Worm (Caenorhabditis elegans) whole organism, dauer: Measurements from ENCODE around the gene ssp-32.

ENCODE experiments used
- unc-62 ChIP-seq: sonication (generic microtip); optimal IDR thresholded peaks from 2 replicates; lab custom pipeline; 2017; ENCODE audit warnings: missing biosample characterization, missing genetic modification reagents, missing genetic modification characterization

The ssp-32 gene

DNA sequence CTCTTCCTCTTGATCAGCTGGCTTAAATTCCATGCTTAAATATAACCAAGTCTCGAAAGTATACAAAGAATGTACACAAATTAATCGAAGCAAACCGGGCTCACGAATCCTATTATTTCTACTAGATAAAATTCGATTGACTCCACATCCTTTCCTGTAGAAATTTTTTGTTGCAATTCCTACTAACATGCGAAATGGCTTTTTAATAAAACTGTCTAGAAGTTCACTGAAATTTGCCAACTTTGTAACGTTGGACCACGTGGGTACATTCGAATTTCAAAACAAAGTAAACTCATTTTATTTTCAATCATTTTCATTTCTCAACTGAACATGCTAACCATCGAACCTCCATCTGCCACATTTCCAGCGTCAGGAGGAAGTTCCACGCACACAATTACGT is at the start of gene ssp-32:
Gene ssp-32 (plus strand): TSS at position 301 of the 400 bp plus-strand sequence.
- no peak for TF ChIP-seq unc-62

DNA sequence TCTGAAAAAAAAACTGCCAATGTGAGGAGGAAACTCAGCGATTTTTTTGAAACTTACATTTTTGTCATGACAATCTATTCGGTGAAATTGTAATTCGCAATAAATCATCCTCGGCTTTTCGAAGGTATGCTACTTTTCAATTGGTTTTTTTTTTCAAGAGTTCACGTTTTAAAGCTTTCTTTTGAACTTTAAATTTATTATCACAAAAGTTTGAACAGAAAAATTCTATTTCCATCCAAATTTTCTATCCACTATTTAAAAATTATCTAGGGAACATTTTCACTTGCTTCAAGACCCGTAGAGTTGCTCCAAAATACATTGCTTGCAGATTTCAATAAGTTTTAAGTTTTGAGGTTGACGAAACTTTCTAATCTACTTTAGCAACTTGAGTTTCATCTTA is 48.6 kb upstream of the ssp-32 start, which contains the start of gene K07F5.6:
Gene K07F5.6 (minus strand): TSS at position 101 of the 400 bp plus-strand sequence.
- no peak for TF ChIP-seq unc-62

DNA sequence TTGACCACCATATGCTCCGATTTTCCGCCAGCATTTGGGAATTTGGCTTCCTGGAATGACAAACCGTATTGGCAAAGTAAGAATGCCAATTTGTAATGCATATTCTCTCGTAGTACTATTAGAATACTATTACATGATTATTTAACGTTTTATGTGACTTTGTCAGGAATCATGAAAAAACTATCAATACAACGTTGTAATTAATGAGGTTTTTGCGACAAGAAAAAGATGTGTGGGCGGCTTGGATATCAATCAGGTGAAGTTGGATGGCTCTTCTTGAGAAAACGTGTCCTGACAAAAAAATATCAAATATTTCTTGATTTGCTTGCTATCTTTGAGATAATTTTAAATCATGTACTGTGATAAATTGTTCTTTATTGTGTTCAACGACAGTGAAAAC is 47.1 kb upstream of the ssp-32 start, which contains the start of gene K07F5.7:
Gene K07F5.7 (minus strand): TSS at position 101 of the 400 bp plus-strand sequence.
- no peak for TF ChIP-seq unc-62

DNA sequence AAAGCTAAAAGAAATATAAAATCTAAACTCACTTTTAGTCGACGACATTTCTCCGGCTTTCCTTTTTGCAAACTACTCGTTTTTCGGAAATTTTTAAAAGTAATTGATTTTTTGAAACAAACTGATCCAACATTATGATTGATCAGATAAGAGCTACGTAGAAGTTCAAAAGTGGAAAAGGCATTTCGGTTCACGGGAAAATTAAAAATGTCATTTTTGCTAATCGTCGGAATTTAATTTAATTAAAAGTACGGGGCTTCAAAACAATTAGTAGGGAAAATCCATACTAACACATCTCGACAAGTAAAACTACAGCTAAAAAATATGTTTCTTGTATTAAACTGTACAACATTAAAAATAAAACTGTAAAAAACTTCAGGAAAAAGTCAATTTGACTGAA is 45.6 kb upstream of the ssp-32 start, which contains the start of gene K07F5.8:
Gene K07F5.8 (minus strand): TSS at position 101 of the 400 bp plus-strand sequence.
- no peak for TF ChIP-seq unc-62

DNA sequence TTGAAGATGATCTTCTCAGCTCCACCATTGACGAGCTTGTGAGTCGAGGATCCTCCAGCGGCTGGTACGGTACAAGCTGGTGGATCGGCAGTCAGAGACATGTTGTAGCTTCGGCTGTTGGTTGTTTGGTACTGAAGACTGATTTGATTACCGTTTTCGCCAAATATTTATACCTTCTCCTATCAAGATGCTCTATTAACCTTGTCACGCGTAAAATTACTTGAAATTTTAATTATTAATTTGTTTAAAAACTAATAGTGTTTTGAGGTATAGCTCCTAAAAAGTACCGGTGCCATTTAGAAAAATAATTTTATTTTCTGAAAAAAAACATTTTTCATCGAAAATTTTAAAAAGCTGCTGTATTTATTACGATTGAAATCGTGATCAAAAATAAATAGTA is 44.3 kb upstream of the ssp-32 start, which contains the start of gene ssp-10:
Gene ssp-10 (minus strand): TSS at position 101 of the 400 bp plus-strand sequence.
- no peak for TF ChIP-seq unc-62

DNA sequence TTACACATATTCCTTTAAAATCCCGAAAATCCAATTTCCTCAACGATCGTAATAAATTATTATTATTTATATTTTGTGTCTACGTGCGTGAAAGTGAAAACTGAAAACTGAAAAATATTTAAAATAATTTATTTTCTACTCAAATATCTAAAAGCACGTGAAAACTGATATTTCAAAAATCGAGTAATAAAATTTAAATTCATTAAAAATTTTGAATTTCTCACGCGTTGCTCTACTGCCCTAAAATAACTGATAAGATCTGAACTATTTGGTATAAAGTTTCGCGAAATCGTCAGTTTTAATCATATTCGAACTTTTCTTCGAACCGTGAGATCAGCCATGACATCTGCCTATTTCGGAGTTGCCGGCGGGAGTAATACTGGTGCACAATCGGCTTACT is 42.9 kb upstream of the ssp-32 start, which contains the start of gene ssq-1:
Gene ssq-1 (plus strand): TSS at position 301 of the 400 bp plus-strand sequence.
- no peak for TF ChIP-seq unc-62

DNA sequence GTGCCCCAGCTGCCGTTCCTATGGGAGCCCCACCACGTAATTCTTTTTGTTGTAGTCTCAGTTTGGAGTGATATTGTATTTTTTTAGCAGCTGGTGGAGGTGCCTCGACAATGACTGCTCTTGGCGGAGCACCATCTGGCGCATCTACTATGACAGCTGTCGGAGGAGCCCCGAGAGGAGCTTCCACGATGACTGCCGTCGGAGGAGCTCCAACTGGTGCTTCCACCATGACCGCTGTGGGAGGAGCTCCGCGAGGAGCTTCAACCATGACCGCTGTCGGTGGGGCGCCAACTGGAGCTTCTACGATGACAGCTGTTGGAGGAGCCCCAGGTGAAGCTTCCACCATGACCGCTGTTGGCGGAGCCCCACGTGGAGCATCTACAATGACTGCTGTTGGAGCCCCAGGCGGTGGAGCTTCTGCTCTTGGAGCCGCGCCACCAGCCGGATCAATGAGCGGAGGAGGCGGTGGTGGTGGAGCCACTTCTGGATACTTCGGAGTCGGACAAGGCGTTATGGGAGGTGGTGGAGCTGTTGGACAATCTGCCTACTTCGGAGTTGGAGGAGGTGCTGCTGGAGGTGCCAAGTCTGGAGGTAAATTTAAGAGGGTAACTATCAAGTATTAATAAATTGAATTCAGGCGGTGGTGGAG is 42.2 kb upstream of the ssp-32 start:
- TF ChIP-seq unc-62, result no peak

DNA sequence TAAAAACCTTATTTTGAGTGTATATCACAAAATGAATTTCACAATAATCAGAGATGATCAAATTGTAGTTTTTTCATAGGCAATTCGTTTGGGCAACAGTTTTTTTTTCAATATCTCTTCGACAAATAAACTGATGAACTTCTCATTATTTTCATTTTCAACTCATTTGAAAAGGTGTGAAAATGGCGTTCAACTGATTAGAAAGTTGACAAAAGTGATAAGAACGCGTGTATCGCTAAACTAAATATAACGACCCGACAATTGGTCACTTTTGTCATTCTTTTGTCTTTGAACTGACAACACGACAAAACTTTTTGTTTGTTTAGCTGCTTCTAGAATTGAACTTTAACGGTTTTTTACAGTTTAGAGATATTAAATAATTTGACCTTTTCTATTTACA is 40.2 kb upstream of the ssp-32 start:
- no peak for TF ChIP-seq unc-62

DNA sequence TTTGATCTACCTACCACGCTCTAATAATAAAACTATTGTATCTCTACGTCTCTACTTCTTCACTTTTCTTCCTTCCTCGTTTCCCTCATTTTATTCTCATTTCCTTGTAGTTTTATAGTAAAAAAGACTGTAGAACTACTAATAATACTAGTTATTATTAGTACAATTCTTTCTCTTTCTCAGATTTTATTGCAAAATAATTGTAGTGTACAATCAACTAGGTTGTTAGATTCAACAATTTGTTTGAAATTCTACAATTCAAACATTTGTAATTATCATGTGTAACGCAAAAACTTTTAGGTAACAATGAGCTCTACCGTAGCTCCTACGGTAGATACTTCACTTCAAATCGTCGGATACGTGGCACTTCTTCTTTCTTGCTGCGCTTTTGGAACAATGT is 39.5 kb upstream of the ssp-32 start, which contains the start of gene K07F5.12:
Gene K07F5.12 (plus strand): TSS at position 301 of the 400 bp plus-strand sequence.
- no peak for TF ChIP-seq unc-62

DNA sequence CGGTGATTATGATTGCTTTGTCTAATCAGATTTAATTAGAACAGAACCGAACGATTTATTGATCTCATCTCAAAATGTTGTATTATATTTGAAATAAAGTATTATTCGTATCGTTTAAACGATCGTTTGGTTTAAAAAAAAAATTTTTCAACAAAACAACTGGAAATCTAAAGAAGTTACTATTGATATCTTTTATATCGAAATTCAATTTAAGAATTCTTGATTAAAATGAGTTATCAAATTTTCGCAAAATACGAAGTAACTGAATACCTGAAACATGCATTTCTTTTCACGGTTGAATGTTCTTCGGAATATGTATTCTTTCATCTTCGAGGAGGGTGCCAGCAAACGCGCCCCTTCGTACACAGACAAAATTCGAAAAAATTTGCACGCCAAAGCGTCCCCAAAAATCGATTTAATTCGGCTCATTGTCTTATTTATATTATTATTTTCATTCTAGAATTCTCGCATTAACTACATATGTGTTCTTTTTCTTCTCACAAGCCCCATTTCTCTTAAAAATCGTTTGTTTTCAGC is 37.2 kb upstream of the ssp-32 start, which contains the start of gene npp-1:
Gene npp-1 (plus strand): TSS at position 537 of the 537 bp plus-strand sequence.
- TF ChIP-seq unc-62, result no peak

DNA sequence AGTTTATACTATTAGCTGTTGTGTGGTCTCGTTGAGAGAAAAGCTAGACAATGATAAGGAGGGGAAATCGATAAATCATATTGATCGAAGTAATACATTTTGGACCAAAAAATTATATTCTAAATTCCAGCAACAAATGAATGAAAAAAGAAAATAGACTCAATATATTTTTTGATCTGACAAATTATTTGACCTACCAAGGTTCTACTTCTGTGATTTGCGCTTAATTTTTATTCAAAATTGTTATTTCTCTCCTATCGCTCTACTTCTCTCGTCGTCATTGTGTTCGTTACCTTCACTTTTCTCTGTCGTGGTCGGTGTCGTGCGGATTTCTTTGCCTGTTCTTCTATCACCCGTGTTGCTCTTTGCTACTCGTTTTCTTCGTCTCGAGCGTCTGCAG is 36.2 kb upstream of the ssp-32 start:
- TF ChIP-seq unc-62, result no peak

DNA sequence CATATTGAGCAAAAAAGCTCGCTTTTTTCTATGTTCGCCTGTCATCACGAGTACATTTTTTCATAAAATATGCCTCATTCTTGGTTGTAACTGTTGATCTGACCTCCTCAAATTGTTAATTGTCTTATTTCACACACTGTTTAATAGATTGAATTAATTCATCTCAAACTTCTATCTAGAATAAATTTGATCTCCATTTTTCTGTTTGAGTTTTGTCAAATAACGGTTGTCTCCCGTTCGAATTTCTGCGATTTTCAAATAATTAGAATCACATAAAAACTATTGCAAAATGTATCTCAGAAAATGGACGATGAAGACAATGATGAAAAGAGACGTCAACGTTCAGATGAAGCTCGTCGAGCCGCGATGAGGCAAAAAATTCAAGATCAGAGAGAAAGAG is 33.3 kb upstream of the ssp-32 start, which contains the start of gene K07F5.14:
Gene K07F5.14 (plus strand): TSS at position 301 of the 400 bp plus-strand sequence.
- no peak for TF ChIP-seq unc-62

DNA sequence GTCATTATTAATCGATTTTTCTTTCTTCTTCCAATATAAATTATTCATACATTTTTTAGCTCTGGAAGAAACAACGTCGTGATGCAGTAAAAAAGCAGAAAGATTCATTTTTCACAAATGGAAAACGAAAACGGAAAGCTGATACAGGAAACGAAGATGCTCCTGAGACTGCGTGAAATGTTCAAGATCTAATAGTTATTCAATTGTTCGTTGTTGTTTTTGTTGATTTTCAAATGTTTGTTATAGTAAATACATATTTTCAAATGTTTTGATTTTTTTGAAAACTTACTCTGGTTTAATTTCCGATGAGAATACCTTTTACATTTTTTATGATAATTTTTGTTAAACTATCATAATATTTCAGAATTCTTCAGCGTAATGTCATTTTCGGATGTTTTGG is 31.4 kb upstream of the ssp-32 start, which contains the start of gene K07F5.16:
Gene K07F5.16 (plus strand): TSS at position 301 of the 400 bp plus-strand sequence.
- TF ChIP-seq unc-62, result no peak

DNA sequence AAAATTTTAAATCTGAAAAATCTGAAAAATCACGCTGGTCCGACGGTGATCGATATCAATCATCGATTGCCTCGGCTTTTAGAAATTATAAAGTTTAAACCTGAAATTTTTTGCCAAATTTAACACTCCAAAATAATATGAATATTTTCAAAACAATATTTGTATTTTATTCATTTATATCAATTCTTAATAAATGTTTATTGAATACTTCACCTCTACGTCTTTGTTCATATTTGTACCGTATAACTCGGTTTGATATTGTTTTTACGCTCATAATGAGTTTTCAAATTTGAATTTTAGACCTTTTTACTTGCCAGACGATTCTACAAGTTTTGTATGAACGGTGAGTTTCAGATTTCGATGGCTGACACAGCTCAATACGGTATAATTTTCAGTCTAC is 30.4 kb upstream of the ssp-32 start, which contains the start of the genes K07F5.15 and K07F5.22:
Gene K07F5.15 (plus strand): TSS at position 301 of the 400 bp plus-strand sequence.
Gene K07F5.22 (plus strand): TSS at position 301 of the 400 bp plus-strand sequence.
- TF ChIP-seq unc-62, result no peak

DNA sequence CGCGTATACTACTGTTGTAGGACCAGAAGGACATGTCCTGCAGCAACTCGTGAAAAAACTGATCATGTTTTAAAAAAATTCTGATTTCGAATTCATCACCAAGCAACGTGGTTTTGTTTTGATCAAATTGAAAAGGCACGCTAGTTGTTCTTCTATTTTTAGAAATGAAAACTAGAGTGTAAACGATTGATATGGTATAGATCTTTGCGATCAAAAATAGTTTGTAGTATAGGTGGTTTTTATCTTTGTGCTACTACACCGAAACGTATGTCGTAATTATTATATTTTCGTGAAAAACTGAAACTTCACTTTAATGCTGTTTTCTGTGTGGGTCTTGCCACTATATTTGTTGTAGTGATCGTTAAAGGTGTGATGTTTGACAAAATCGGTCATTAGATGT is 28.3 kb upstream of the ssp-32 start:
- no peak for TF ChIP-seq unc-62

DNA sequence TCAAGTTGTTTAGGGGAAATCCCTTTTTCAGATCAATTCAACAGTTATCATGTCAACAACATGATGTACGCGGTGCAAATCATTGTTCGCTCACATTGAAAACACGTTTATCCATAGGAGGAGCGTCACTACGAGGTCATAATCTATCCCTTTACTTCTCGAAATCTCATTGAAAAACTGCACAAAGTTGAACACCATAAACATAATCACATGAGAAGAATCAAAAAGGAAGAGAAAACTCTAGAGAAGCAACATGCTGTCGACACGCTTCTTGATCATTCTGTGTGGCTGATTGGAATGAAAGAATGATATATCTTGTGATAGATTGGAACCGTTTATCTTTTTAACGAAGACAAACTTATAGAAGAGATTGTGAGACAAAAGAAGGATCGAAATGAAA is 27.3 kb upstream of the ssp-32 start:
- TF ChIP-seq unc-62, result no peak

DNA sequence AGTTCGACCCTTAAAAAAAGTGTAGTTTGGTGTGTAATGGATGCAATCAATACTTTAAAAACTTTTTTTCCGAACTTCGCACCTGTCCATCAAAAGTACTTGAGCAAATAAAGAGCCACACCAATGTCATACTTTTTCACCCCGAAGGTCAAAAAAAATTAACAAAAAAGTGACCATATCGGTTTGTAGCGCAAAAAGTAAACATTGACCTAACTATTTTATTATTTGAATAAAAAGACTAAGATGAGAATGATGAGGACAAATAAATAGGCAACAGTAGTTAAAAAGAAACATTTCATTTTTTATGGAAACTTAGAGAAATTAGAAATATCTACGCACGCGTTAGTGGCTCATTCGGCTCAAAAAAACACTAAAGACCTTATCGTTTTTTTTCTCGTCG is 25.8 kb upstream of the ssp-32 start:
- TF ChIP-seq unc-62, result no peak

DNA sequence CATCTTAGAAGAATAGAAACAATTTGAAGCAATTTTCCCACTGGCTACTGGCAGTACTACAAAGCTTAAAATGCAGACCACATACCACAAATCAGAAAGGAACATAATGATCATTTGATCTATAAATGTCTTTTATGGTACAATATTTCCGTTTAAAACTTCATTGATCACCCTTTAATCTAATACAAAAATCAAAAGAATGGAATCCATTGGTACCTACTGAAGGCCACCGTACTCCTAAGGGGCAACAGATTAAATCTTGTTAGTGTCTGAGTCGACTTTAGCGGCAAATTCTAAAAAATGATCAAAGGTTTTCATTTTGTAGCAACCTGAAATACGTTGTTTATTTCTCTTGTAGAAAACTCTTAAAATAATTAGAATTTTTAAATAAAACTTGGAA is 23.0 kb upstream of the ssp-32 start:
- TF ChIP-seq unc-62, result no peak
